Fruit fly (Drosophila melanogaster) whole organism, adult: ENCODE results near the gene mnb.

Experiments
- CG11617 ChIP-seq: fragments of 200-800 bp; sonication (Bioruptor generic); optimal IDR thresholded peaks from 2 replicates; lab custom pipeline; 2017; ENCODE audit warnings: mild to moderate bottlenecking, missing biosample characterization, missing genetic modification reagents, missing genetic modification characterization
- CG12768 ChIP-seq: fragments of 200-800 bp; sonication (Bioruptor generic); optimal IDR thresholded peaks from 2 replicates; lab custom pipeline; 2017; ENCODE audit warnings: missing biosample characterization, missing genetic modification characterization, mild to moderate bottlenecking, moderate library complexity, missing genetic modification reagents
- CG14711 ChIP-seq: fragments of 200-800 bp; sonication (Bioruptor generic); optimal IDR thresholded peaks from 2 replicates; lab custom pipeline; 2018; ENCODE audit warnings: missing biosample characterization, mild to moderate bottlenecking, missing genetic modification characterization, moderate library complexity
- CG1620 ChIP-seq: fragments of 200-800 bp; sonication (Bioruptor generic); optimal IDR thresholded peaks from 2 replicates; lab custom pipeline; 2016; ENCODE audit warnings: missing biosample characterization, missing genetic modification characterization
- CG33017 ChIP-seq: fragments of 200-800 bp; sonication (Bioruptor generic); optimal IDR thresholded peaks from 2 replicates; lab custom pipeline; 2018; ENCODE audit warnings: missing biosample characterization, mild to moderate bottlenecking, missing genetic modification characterization, moderate library complexity
- CG5204 ChIP-seq: fragments of 200-800 bp; sonication (Bioruptor generic); optimal IDR thresholded peaks from 2 replicates; lab custom pipeline; 2016; ENCODE audit warnings: missing biosample characterization, missing genetic modification characterization
- CG7045 ChIP-seq: fragments of 200-800 bp; sonication (Bioruptor generic); optimal IDR thresholded peaks from 2 replicates; lab custom pipeline; 2017; ENCODE audit warnings: missing biosample characterization, mild to moderate bottlenecking, missing genetic modification characterization
- CG7101 ChIP-seq: fragments of 200-800 bp; sonication (Bioruptor generic); optimal IDR thresholded peaks from 2 replicates; lab custom pipeline; 2018; ENCODE audit warnings: missing biosample characterization, mild to moderate bottlenecking, missing genetic modification characterization, moderate library complexity
- Clk ChIP-seq: fragments of 200-800 bp; sonication (Bioruptor generic); optimal IDR thresholded peaks from 2 replicates; lab custom pipeline; 2017; ENCODE audit warnings: missing biosample characterization, missing genetic modification characterization
- Crg-1 ChIP-seq: fragments of 200-800 bp; sonication (Bioruptor generic); optimal IDR thresholded peaks from 2 replicates; lab custom pipeline; 2016; ENCODE audit warnings: missing biosample characterization, missing genetic modification characterization
- Hr96 ChIP-seq: fragments of 200-800 bp; sonication (Bioruptor generic); optimal IDR thresholded peaks from 2 replicates; lab custom pipeline; 2016; ENCODE audit warnings: missing biosample characterization, missing genetic modification characterization
- Mnt ChIP-seq: fragments of 200-800 bp; sonication (Bioruptor generic); optimal IDR thresholded peaks from 2 replicates; lab custom pipeline; 2016; ENCODE audit warnings: missing biosample characterization, mild to moderate bottlenecking, missing genetic modification characterization
- bab1 ChIP-seq: fragments of 200-800 bp; sonication (Bioruptor generic); optimal IDR thresholded peaks from 3 replicates; lab custom pipeline; 2019; ENCODE audit warnings: missing biosample characterization, mild to moderate bottlenecking, missing genetic modification characterization, moderate library complexity
- cic ChIP-seq: fragments of 200-800 bp; sonication (Bioruptor generic); optimal IDR thresholded peaks from 2 replicates; lab custom pipeline; 2017; ENCODE audit warnings: missing biosample characterization, mild to moderate bottlenecking, missing genetic modification characterization, moderate library complexity
- cnc ChIP-seq, 2 experiments: fragments of >200 bp; optimal IDR thresholded peaks; 2 replicates each; lab custom pipeline; 2017
- kay ChIP-seq: fragments of 200-800 bp; sonication (Bioruptor generic); peaks from one replicate; lab custom pipeline; 2016; ENCODE audit warnings: missing biosample characterization, missing genetic modification characterization, borderline replicate concordance
- ovo ChIP-seq: fragments of 200-800 bp; sonication (Bioruptor generic); optimal IDR thresholded peaks from 2 replicates; lab custom pipeline; 2016; ENCODE audit warnings: missing biosample characterization, missing genetic modification characterization
- pad ChIP-seq: fragments of 200-800 bp; sonication (Bioruptor generic); optimal IDR thresholded peaks from 3 replicates; lab custom pipeline; 2017; ENCODE audit warnings: missing biosample characterization, missing genetic modification characterization, mild to moderate bottlenecking, moderate library complexity, missing genetic modification reagents
- tj ChIP-seq: fragments of 200-800 bp; sonication (Bioruptor generic); optimal IDR thresholded peaks from 3 replicates; lab custom pipeline; 2017; ENCODE audit warnings: missing biosample characterization, mild to moderate bottlenecking, missing genetic modification characterization, moderate library complexity
- toe ChIP-seq: fragments of 200-800 bp; sonication (Bioruptor generic); optimal IDR thresholded peaks from 2 replicates; lab custom pipeline; 2016; ENCODE audit warnings: missing biosample characterization, missing genetic modification characterization

The mnb gene

DNA sequence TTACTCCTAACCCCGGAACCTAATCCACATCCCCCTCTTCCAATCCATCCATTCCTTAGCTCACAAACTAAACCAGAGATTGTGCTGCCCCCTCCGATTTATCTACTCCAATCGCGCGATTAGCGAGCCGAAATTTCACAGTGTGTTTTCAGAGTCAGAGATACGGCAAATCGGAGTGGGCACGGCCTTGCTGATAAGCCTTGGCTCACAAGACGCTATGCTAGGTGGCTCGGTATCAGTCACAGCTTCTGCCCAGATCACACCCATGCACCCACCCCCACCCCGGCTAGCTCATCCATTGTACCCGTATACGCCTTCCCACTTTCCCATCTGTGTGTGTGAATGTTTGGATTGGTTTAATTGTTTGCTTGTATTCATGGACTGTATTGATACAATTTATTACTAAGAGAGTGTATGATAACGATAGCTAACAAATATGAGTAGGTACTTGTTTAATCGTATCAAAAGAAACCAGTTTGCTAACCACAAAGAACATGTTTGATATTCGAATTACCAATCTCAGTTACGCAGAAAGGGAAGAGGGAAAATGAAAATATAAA lies 41.1 kb downstream of the mnb start:
- TF ChIP-seq cic (peak; percentile 19), toe (no peak), pad (GFP tag; lab: Kevin White, UChicago) (no peak), tj (no peak), Crg-1 (no peak), CG7101 (tag; lab: Kevin White, UChicago) (no peak), CG33017 (tag; lab: Kevin White, UChicago) (no peak)

- peak; percentile 96 for TF ChIP-seq CG7101 (tag; lab: Kevin White, UChicago)
- no peak for TF ChIP-seq Hr96 (GFP tag; lab: Kevin White, UChicago)
- TF ChIP-seq kay: no peak
- peak; percentile 85 for TF ChIP-seq CG1620 (GFP tag; lab: Kevin White, UChicago)
- TF ChIP-seq CG33017 (tag; lab: Kevin White, UChicago): peak; percentile 81
- TF ChIP-seq Clk: peak; percentile 69
- peak; percentile 74 for TF ChIP-seq tj
- peak; percentile 85 for TF ChIP-seq CG7045 (GFP tag; lab: Kevin White, UChicago)
- TF ChIP-seq cnc (optimal IDR thresholded peaks at IDR 0.05; lab: Kevin White, UChicago): no peak
- TF ChIP-seq CG12768 (GFP tag; lab: Kevin White, UChicago): peak; percentile 85
- TF ChIP-seq Mnt (GFP tag; lab: Kevin White, UChicago): peak; percentile 79
- no peak for TF ChIP-seq CG5204 (GFP tag; lab: Kevin White, UChicago)
- peak; percentile 85 for TF ChIP-seq pad (GFP tag; lab: Kevin White, UChicago)
- TF ChIP-seq bab1 (GFP tag; lab: Kevin White, UChicago): peak; percentile 96
- peak; percentile 96 for TF ChIP-seq CG14711
- peak; percentile 74 for TF ChIP-seq toe
- peak; percentile 16 for TF ChIP-seq cic
- TF ChIP-seq CG11617 (GFP tag; lab: Kevin White, UChicago): peak; percentile 92
- peak; percentile 73 for TF ChIP-seq ovo
- peak; percentile 85 for TF ChIP-seq Crg-1
These were observed 42.4 kb downstream of the mnb start, which contains the start of the genes CG8142 and Ucp4A for dm6 chrX:17844623-17845022. Gene CG8142 (minus strand): TSS chrX:17844704. Gene Ucp4A (plus strand): TSS chrX:17844949.

DNA sequence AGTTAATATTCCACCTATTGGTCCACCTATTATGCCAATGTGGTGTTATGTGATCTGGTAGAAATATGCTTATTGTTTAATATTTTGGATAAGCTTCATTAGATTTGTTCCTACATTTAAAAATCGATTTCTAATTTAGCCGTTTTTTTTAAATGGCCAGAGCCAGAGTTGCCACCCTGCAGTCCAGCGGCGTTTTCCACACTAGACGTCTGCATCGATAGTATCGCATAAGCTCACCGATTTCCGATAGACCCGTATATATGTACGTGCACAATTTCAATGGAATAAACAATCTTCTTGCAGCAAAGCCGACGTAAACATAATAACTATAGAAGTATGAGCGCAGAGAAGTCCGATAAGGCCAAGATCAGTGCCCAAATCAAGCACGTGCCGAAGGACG lies 45.1 kb downstream of the mnb start, which contains the start of gene Taf9:
Taf9 (plus strand) TSS at position 239 of the 400 bp plus-strand sequence.
- peak; percentile 25 for TF ChIP-seq cic
- TF ChIP-seq bab1 (GFP tag; lab: Kevin White, UChicago): peak; percentile 69
- peak; percentile 23 for TF ChIP-seq Mnt (GFP tag; lab: Kevin White, UChicago)
- no peak for TF ChIP-seq cnc (optimal IDR thresholded peaks at IDR 0.05; lab: Kevin White, UChicago)
- no peak for TF ChIP-seq CG33017 (tag; lab: Kevin White, UChicago)
- peak; percentile 47 for TF ChIP-seq CG1620 (GFP tag; lab: Kevin White, UChicago)
- TF ChIP-seq Crg-1: peak; percentile 26
- peak; percentile 7 for TF ChIP-seq pad (GFP tag; lab: Kevin White, UChicago)
- peak; percentile 36 for TF ChIP-seq CG14711
- no peak for TF ChIP-seq Clk

- no peak for TF ChIP-seq Hr96 (GFP tag; lab: Kevin White, UChicago)
- TF ChIP-seq CG5204 (GFP tag; lab: Kevin White, UChicago): no peak
- no peak for TF ChIP-seq CG1620 (GFP tag; lab: Kevin White, UChicago)
- TF ChIP-seq CG11617 (GFP tag; lab: Kevin White, UChicago): no peak
- no peak for TF ChIP-seq cic
- no peak for TF ChIP-seq CG7101 (tag; lab: Kevin White, UChicago)
- no peak for TF ChIP-seq tj
- no peak for TF ChIP-seq kay
- TF ChIP-seq CG12768 (GFP tag; lab: Kevin White, UChicago): no peak
- no peak for TF ChIP-seq ovo
- no peak for TF ChIP-seq CG14711
These were observed 50.5 kb downstream of the mnb start for dm6 chrX:17836420-17836932.

DNA sequence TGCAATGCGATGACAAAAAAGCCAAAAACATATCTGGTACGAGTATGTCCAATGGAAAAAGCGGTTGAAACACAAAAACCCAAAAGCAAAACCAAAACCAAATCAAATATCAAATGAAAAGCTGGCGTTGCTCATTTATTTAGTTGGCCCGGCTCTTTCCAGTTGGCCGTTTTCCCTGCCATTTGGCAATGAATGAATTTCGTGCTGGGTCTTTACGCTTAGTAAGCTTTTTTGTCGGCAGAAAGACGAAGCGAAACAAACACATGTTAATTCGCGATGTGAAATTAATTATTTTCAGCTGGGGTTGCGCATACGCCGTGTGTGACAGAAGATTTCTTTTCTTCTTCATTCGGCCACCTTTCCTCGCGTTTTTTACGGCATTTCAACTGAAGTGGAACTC lies 52.3 kb downstream of the mnb start:
- TF ChIP-seq tj (peak; percentile 99), bab1 (GFP tag; lab: Kevin White, UChicago) (no peak)

DNA sequence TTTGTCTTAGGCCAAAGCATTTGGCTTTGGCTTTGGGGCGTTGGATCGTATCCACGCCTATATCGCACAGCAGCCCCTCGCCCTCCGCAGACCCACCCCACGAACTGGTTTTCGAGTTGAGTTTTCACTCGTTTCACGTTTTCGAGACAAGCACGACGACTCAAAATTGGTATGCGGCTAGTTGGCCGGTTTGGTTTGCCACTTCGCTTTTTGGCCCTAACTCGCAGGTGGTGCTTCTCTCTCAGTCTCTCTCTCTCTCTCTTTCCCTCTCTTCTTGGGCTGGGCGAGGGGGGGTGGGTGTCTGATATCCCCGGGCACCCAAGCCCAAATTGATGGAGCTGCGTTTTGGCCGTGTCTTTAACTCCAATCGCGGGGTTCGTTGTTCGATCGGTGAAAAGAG lies 53.0 kb downstream of the mnb start:
- TF ChIP-seq CG33017 (tag; lab: Kevin White, UChicago) (no peak), Hr96 (GFP tag; lab: Kevin White, UChicago) (no peak), CG11617 (GFP tag; lab: Kevin White, UChicago) (no peak), cic (no peak), Clk (no peak), toe (no peak), CG7045 (GFP tag; lab: Kevin White, UChicago) (no peak), CG7101 (tag; lab: Kevin White, UChicago) (no peak), ovo (no peak), cnc (optimal IDR thresholded peaks at IDR 0.05; lab: Kevin White, UChicago) (no peak), CG14711 (no peak), CG1620 (GFP tag; lab: Kevin White, UChicago) (no peak), Mnt (GFP tag; lab: Kevin White, UChicago) (no peak), bab1 (GFP tag; lab: Kevin White, UChicago) (no peak), CG12768 (GFP tag; lab: Kevin White, UChicago) (no peak), Crg-1 (no peak), pad (GFP tag; lab: Kevin White, UChicago) (no peak), CG5204 (GFP tag; lab: Kevin White, UChicago) (no peak), tj (no peak)
